Fruit fly (Drosophila melanogaster) whole organism, embryonic: ENCODE results near the gene Chpf.

Experiments
- Atf3 ChIP-seq: fragments of 200-800 bp; sonication (Bioruptor generic); optimal IDR thresholded peaks from 3 replicates; lab custom pipeline; 2016; ENCODE audit warnings: missing biosample characterization, missing genetic modification characterization
- Atf6 ChIP-seq: fragments of 200-800 bp; sonication (Bioruptor generic); IDR thresholded peaks from 2 replicates; pipeline ENCODE4 v1.3.6; 2022; ENCODE audit warnings: missing biosample characterization, missing genetic modification characterization
- Awh ChIP-seq: fragments of 200-800 bp; sonication (Bioruptor generic); IDR thresholded peaks from 2 replicates; pipeline ENCODE4, ENCODE4 v1.3.6; 2022; ENCODE audit warnings: missing biosample characterization, missing genetic modification characterization
- CG11247 ChIP-seq: fragments of 200-800 bp; sonication (Bioruptor generic); IDR thresholded peaks from 2 replicates; pipeline ENCODE4 v1.3.6; 2022; ENCODE audit warnings: missing biosample characterization, missing genetic modification characterization
- CG1233 ChIP-seq: fragments of 200-800 bp; sonication (Bioruptor generic); optimal IDR thresholded peaks from 4 replicates; lab custom pipeline; 2018; ENCODE audit warnings: missing biosample characterization, mild to moderate bottlenecking, missing genetic modification characterization
- CG12744 ChIP-seq: fragments of 200-800 bp; sonication (Bioruptor generic); optimal IDR thresholded peaks from 2 replicates; lab custom pipeline; 2016; ENCODE audit warnings: missing biosample characterization, missing genetic modification characterization
- CG13287 ChIP-seq: fragments of 200-800 bp; sonication (Bioruptor generic); IDR thresholded peaks from 2 replicates; pipeline ENCODE4 v1.3.6; 2022; ENCODE audit warnings: missing biosample characterization, missing genetic modification characterization; ENCODE audit not compliant: partially characterized antibody
- CG15269 ChIP-seq: fragments of 200-800 bp; sonication (Bioruptor generic); optimal IDR thresholded peaks from 2 replicates; lab custom pipeline; 2018; ENCODE audit warnings: missing biosample characterization, mild to moderate bottlenecking, missing genetic modification characterization, moderate library complexity
- CG15601 ChIP-seq: fragments of 200-800 bp; sonication (Bioruptor generic); optimal IDR thresholded peaks from 3 replicates; lab custom pipeline; 2019; ENCODE audit warnings: missing biosample characterization, mild to moderate bottlenecking, missing genetic modification characterization, moderate library complexity
- CG16813 ChIP-seq: fragments of 200-800 bp; sonication (Bioruptor generic); IDR thresholded peaks from 3 replicates; pipeline ENCODE4 v1.3.6; 2022; ENCODE audit warnings: missing biosample characterization, missing genetic modification characterization; ENCODE audit not compliant: partially characterized antibody
- CG31441 ChIP-seq: fragments of 200-800 bp; sonication (Bioruptor generic); IDR thresholded peaks from 2 replicates; pipeline ENCODE4 v1.3.6; 2022; ENCODE audit warnings: missing biosample characterization, missing genetic modification characterization
- CG3163 ChIP-seq: fragments of 200-800 bp; sonication (Bioruptor generic); optimal IDR thresholded peaks from 3 replicates; lab custom pipeline; 2016; ENCODE audit warnings: missing biosample characterization, missing genetic modification characterization
- CG3281 ChIP-seq: fragments of 200-800 bp; sonication (Bioruptor generic); optimal IDR thresholded peaks from 3 replicates; lab custom pipeline; 2017; ENCODE audit warnings: missing biosample characterization, mild to moderate bottlenecking, missing genetic modification characterization
- CG4328 ChIP-seq: fragments of 200-800 bp; sonication (Bioruptor generic); optimal IDR thresholded peaks from 3 replicates; lab custom pipeline; 2017; ENCODE audit warnings: missing biosample characterization, missing genetic modification reagents, missing genetic modification characterization
- CG4360 ChIP-seq: fragments of 200-800 bp; sonication (Bioruptor generic); IDR thresholded peaks from 2 replicates; pipeline ENCODE4 v1.3.6; 2022; ENCODE audit warnings: missing biosample characterization, missing genetic modification characterization
- CG4707 ChIP-seq: fragments of 200-800 bp; sonication (Bioruptor generic); optimal IDR thresholded peaks from 2 replicates; lab custom pipeline; 2018; ENCODE audit warnings: missing biosample characterization, mild to moderate bottlenecking, missing genetic modification characterization, moderate library complexity
- CG5180 ChIP-seq: fragments of 200-800 bp; sonication (Bioruptor generic); optimal IDR thresholded peaks from 3 replicates; lab custom pipeline; 2017; ENCODE audit warnings: missing biosample characterization, missing genetic modification characterization, mild to moderate bottlenecking, moderate library complexity, missing genetic modification reagents
- CG6272 ChIP-seq: fragments of 200-800 bp; sonication (Bioruptor generic); IDR thresholded peaks from 2 replicates; pipeline ENCODE4 v1.3.6; 2022; ENCODE audit warnings: missing biosample characterization, missing genetic modification characterization
- CG6654 ChIP-seq: fragments of 200-800 bp; sonication (Bioruptor generic); optimal IDR thresholded peaks from 2 replicates; lab custom pipeline; 2017; ENCODE audit warnings: missing biosample characterization, mild to moderate bottlenecking, missing genetic modification characterization
- CG7987 ChIP-seq: fragments of 200-800 bp; sonication (Bioruptor generic); optimal IDR thresholded peaks from 2 replicates; lab custom pipeline; 2018; ENCODE audit warnings: missing biosample characterization, mild to moderate bottlenecking, missing genetic modification characterization, moderate library complexity
- CG8944 ChIP-seq: fragments of 200-800 bp; sonication (Bioruptor generic); optimal IDR thresholded peaks from 3 replicates; lab custom pipeline; 2016; ENCODE audit warnings: missing biosample characterization, missing genetic modification characterization
- CG9932 ChIP-seq: fragments of 200-800 bp; sonication (Bioruptor generic); IDR thresholded peaks from 2 replicates; pipeline ENCODE4 v1.3.6; 2022; ENCODE audit warnings: missing biosample characterization, missing genetic modification characterization
- Dp ChIP-seq: fragments of 200-800 bp; sonication (Bioruptor generic); optimal IDR thresholded peaks from 2 replicates; lab custom pipeline; 2018; ENCODE audit warnings: missing biosample characterization, mild to moderate bottlenecking, missing genetic modification characterization, moderate library complexity
- Hmx ChIP-seq: fragments of 200-800 bp; sonication (Bioruptor generic); optimal IDR thresholded peaks from 2 replicates; lab custom pipeline; 2016; ENCODE audit warnings: missing biosample characterization, missing genetic modification characterization
- Med ChIP-seq: fragments of 200-800 bp; sonication (Bioruptor generic); peaks from one replicate; lab custom pipeline; 2016; ENCODE audit warnings: missing biosample characterization, missing genetic modification characterization, mild to moderate bottlenecking, inconsistent platforms, moderate library complexity
- Mes4 ChIP-seq: fragments of 200-800 bp; sonication (Bioruptor generic); optimal IDR thresholded peaks from 2 replicates; lab custom pipeline; 2016; ENCODE audit warnings: missing biosample characterization, missing genetic modification characterization
- NC2β ChIP-seq: fragments of 200-800 bp; sonication (Bioruptor generic); optimal IDR thresholded peaks from 2 replicates; lab custom pipeline; 2016; ENCODE audit warnings: missing biosample characterization, missing genetic modification characterization
- Neu2 ChIP-seq: fragments of 200-800 bp; sonication (Bioruptor generic); optimal IDR thresholded peaks from 3 replicates; lab custom pipeline; 2016; ENCODE audit warnings: missing biosample characterization, missing genetic modification characterization, borderline replicate concordance
- Oli ChIP-seq: fragments of 200-800 bp; sonication (Bioruptor generic); optimal IDR thresholded peaks from 2 replicates; lab custom pipeline; 2018; ENCODE audit warnings: missing biosample characterization, mild to moderate bottlenecking, missing genetic modification characterization, moderate library complexity
- Ravus ChIP-seq: fragments of 200-800 bp; sonication (Bioruptor generic); IDR thresholded peaks from 2 replicates; pipeline ENCODE4 v1.3.6; 2022; ENCODE audit warnings: missing biosample characterization, missing genetic modification characterization
- Usf ChIP-seq: fragments of 200-800 bp; sonication (Bioruptor generic); optimal IDR thresholded peaks from 2 replicates; lab custom pipeline; 2017; ENCODE audit warnings: missing genotype, missing biosample characterization, missing genetic modification characterization
- Xbp1 ChIP-seq: fragments of 200-800 bp; sonication (Bioruptor generic); optimal IDR thresholded peaks from 3 replicates; lab custom pipeline; 2016; ENCODE audit warnings: missing biosample characterization, mild to moderate bottlenecking, missing genetic modification characterization
- ab ChIP-seq: fragments of 200-800 bp; sonication (Bioruptor generic); optimal IDR thresholded peaks from 2 replicates; lab custom pipeline; 2016; ENCODE audit warnings: missing biosample characterization, missing genetic modification characterization
- bsh ChIP-seq, 2 experiments: fragments of 200-800 bp; sonication (Bioruptor generic); optimal IDR thresholded peaks; 2 replicates each; lab custom pipeline; 2017 to 2018; ENCODE audit warnings: mild to moderate bottlenecking in 2 of 2, missing biosample characterization in 2 of 2, missing genetic modification characterization in 2 of 2, moderate library complexity in 1 of 2
- ci ChIP-seq: fragments of 200-800 bp; sonication (Bioruptor generic); IDR thresholded peaks from 3 replicates; pipeline ENCODE4 v1.3.6; 2022; ENCODE audit warnings: missing biosample characterization, missing genetic modification characterization
- corto ChIP-seq: fragments of 200-800 bp; sonication (Bioruptor generic); optimal IDR thresholded peaks from 2 replicates; lab custom pipeline; 2016; ENCODE audit warnings: missing biosample characterization, mild to moderate bottlenecking, missing genetic modification characterization, moderate library complexity
- da ChIP-seq: fragments of 200-800 bp; sonication (Bioruptor generic); optimal IDR thresholded peaks from 2 replicates; lab custom pipeline; 2016; ENCODE audit warnings: missing biosample characterization, missing genetic modification characterization
- danr ChIP-seq: fragments of 200-800 bp; sonication (Bioruptor generic); IDR thresholded peaks from 2 replicates; pipeline ENCODE4 v1.3.6; 2022; ENCODE audit warnings: missing biosample characterization, missing genetic modification characterization
- ems ChIP-seq: fragments of 200-800 bp; sonication (Bioruptor generic); optimal IDR thresholded peaks from 3 replicates; lab custom pipeline; 2016; ENCODE audit warnings: missing biosample characterization, missing genetic modification characterization
- fd102C ChIP-seq: fragments of 200-800 bp; sonication (Bioruptor generic); optimal IDR thresholded peaks from 2 replicates; lab custom pipeline; 2018; ENCODE audit warnings: missing biosample characterization, mild to moderate bottlenecking, missing genetic modification characterization, moderate library complexity
- fru ChIP-seq: fragments of >200 bp; optimal IDR thresholded peaks from 2 replicates; lab custom pipeline; 2017
- gt ChIP-seq: fragments of 200-800 bp; sonication (Bioruptor generic); IDR thresholded peaks from 2 replicates; pipeline ENCODE4 v1.3.6; 2022; ENCODE audit warnings: missing biosample characterization, missing genetic modification characterization
- inv ChIP-seq: fragments of 200-800 bp; sonication (Bioruptor generic); IDR thresholded peaks from 2 replicates; pipeline ENCODE4 v1.3.6; 2022; ENCODE audit warnings: missing biosample characterization, missing genetic modification characterization; ENCODE audit not compliant: partially characterized antibody
- lab ChIP-seq: fragments of 200-800 bp; sonication (Bioruptor generic); optimal IDR thresholded peaks from 3 replicates; lab custom pipeline; 2017; ENCODE audit warnings: missing biosample characterization, missing genetic modification characterization, mild to moderate bottlenecking, moderate library complexity, missing genetic modification reagents
- pan ChIP-seq, 4 experiments: fragments of >200 bp in 3 of 4; fragments of 200-800 bp in 1 of 4; sonication (Bioruptor generic) in 1 of 4; optimal IDR thresholded peaks in 3 of 4; IDR thresholded peaks in 1 of 4; 2 replicates each; pipeline versions ENCODE4 v1.3.6 to Lab custom; 2017 to 2022; ENCODE audit warnings: missing biosample characterization in 2 of 4, missing genetic modification characterization in 2 of 4, mixed read lengths in 1 of 4
- psq ChIP-seq: fragments of 200-800 bp; sonication (Bioruptor generic); optimal IDR thresholded peaks from 2 replicates; lab custom pipeline; 2017; ENCODE audit warnings: missing biosample characterization, missing genetic modification characterization
- run ChIP-seq: fragments of 200-800 bp; sonication (Bioruptor generic); optimal IDR thresholded peaks from 3 replicates; lab custom pipeline; 2018; ENCODE audit warnings: missing biosample characterization, mild to moderate bottlenecking, missing genetic modification characterization
- tna ChIP-seq: fragments of 200-800 bp; sonication (Bioruptor generic); IDR thresholded peaks from 2 replicates; pipeline ENCODE4 v1.3.6; 2022; ENCODE audit warnings: missing biosample characterization, missing genetic modification characterization; ENCODE audit not compliant: partially characterized antibody
- tx ChIP-seq: fragments of 200-800 bp; sonication (Bioruptor generic); optimal IDR thresholded peaks from 2 replicates; lab custom pipeline; 2016; ENCODE audit warnings: missing biosample characterization, missing genetic modification characterization
- zen ChIP-seq: fragments of 200-800 bp; sonication (Bioruptor generic); optimal IDR thresholded peaks from 3 replicates; lab custom pipeline; 2018; ENCODE audit warnings: missing biosample characterization, mild to moderate bottlenecking, missing genetic modification characterization, moderate library complexity

Chpf gene

DNA sequence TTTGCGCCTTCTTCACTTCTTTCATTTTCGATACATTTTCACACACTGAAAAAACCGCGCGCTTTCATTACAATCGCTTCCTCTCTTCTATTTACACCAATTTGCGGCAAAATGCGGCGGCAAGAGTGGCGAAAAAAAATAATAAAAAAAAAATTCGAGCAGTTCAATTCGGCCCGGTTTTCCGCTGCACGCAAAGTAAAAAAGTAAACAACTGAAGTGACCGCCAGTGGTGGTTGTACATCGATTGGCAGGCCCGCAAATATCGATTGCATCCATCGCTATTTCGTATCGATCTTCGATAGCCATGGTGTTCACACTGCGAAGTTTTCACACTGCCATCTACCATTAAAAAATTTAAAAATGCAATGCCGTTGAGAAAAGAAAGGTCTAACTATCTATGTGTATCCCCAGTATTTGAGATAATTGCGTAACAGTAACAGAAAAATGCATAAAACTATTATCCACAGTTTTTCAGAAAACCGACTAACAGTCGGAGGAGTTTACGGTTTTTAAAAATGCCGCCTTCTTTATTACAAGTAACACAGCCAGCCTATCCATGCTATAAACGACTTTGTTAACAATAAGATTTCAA, at the start of gene Chpf (continued):
- no peak for TF ChIP-seq CG7987
- TF ChIP-seq Atf3 (GFP tag; lab: Kevin White, UChicago): no peak
- no peak for TF ChIP-seq fru
- TF ChIP-seq Mes4 (GFP tag; lab: Kevin White, UChicago): no peak
- no peak for TF ChIP-seq fd102C
- TF ChIP-seq Hmx (GFP tag; lab: Kevin White, UChicago): no peak
- TF ChIP-seq Dp (GFP tag; lab: Kevin White, UChicago): peak; percentile 70
- TF ChIP-seq CG16813 (GFP tag; lab: Robert Waterston, UW): peak; percentile 91
- TF ChIP-seq CG15269 (tag; lab: Kevin White, UChicago): no peak
- peak; percentile 79 for TF ChIP-seq inv (GFP tag; lab: Robert Waterston, UW)
- TF ChIP-seq CG6654 (GFP tag; lab: Kevin White, UChicago): no peak
- no peak for TF ChIP-seq CG8944 (GFP tag; lab: Kevin White, UChicago)
- TF ChIP-seq CG1233: no peak
- TF ChIP-seq Awh (GFP tag; lab: Robert Waterston, UW): no peak
- no peak for TF ChIP-seq CG4360
- TF ChIP-seq CG12744: no peak
- TF ChIP-seq bsh (GFP tag; optimal IDR thresholded peaks at IDR 0.05; lab: Kevin White, UChicago): peak in 1 of 2 experiments; percentile 25
- no peak for TF ChIP-seq CG31441
- TF ChIP-seq Atf6 (GFP tag; lab: Robert Waterston, UW): no peak
- TF ChIP-seq da (GFP tag; lab: Kevin White, UChicago): no peak
- no peak for TF ChIP-seq zen (tag; lab: Kevin White, UChicago)
- TF ChIP-seq CG6272 (GFP tag; lab: Robert Waterston, UW): no peak
- no peak for TF ChIP-seq CG15601 (tag; lab: Kevin White, UChicago)
- TF ChIP-seq danr (GFP tag; lab: Robert Waterston, UW): no peak
- TF ChIP-seq CG5180 (GFP tag; lab: Kevin White, UChicago): no peak
- TF ChIP-seq lab: no peak
- peak; percentile 49; the same call in 1 of the 2 replicates for TF ChIP-seq CG9932
- TF ChIP-seq CG4707 (GFP tag; lab: Kevin White, UChicago): no peak
- no peak for TF ChIP-seq Ravus (GFP tag; lab: Robert Waterston, UW)
- no peak for TF ChIP-seq corto (GFP tag; lab: Kevin White, UChicago)
- TF ChIP-seq CG3281: no peak
- TF ChIP-seq CG11247: no peak
- peak; percentile 26; the same call in 1 of the 3 replicates for TF ChIP-seq ci (GFP tag; lab: Robert Waterston, UW)
- TF ChIP-seq NC2β (GFP tag; lab: Kevin White, UChicago): no peak
- TF ChIP-seq CG13287 (GFP tag; lab: Robert Waterston, UW): peak; percentile 73
- TF ChIP-seq ab (GFP tag; lab: Kevin White, UChicago): no peak
- no peak for TF ChIP-seq run
- TF ChIP-seq Oli (tag; lab: Kevin White, UChicago): no peak
- peak; percentile 71 for TF ChIP-seq tna (GFP tag; lab: Robert Waterston, UW)
- no peak for TF ChIP-seq CG4328 (GFP tag; lab: Kevin White, UChicago)
- no peak for TF ChIP-seq pan (optimal IDR thresholded peaks at IDR 0.05; lab: Kevin White, UChicago)
- peak in 1 of 2 experiments; percentile 28 for TF ChIP-seq pan (GFP tag; optimal IDR thresholded peaks at IDR 0.05 in 1 of 2, IDR thresholded peaks at IDR 0.05 in 1 of 2)
- TF ChIP-seq CG3163 (GFP tag; lab: Kevin White, UChicago): no peak
- no peak for TF ChIP-seq Neu2 (GFP tag; lab: Kevin White, UChicago)
- TF ChIP-seq Xbp1: no peak
- TF ChIP-seq gt: no peak
- TF ChIP-seq tx: no peak
- TF ChIP-seq ems (GFP tag; lab: Kevin White, UChicago): no peak
- TF ChIP-seq Usf: no peak
- no peak for TF ChIP-seq psq
- TF ChIP-seq Med (GFP tag; lab: Kevin White, UChicago): peak; percentile 87
